Worm (Caenorhabditis elegans): Measurements from ENCODE around the gene C14A6.5.

DNA sequence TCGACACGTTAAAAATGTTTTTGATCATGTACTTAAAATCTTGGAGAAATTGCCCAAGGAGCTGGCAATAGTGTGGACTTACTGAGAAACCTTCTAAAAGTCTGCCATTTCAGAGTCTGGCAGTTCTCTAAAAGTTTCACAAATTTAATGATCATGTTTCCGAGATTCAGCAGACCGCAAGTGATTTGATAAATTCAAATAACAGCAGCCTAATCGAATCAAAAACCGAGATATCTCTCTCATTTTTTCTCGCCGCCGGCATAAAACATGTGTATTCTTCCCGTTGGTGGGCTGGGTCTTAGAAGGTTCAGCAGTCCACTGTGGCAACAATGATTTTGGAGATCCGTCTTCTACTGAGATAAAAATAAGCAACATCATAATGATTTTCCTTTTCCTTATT lies 24.5 kb upstream of the C14A6.5 start, which contains the start of gene clec-246:
- TF ChIP-seq syd-9 (tag; optimal IDR thresholded peaks at IDR 0.05) (no peak), unc-55 (GFP tag; optimal IDR thresholded peaks at IDR 0.05) (no peak), pag-3 (tag; optimal IDR thresholded peaks at IDR 0.05; ENCODE audit: borderline replicate concordance) (no peak)
